Worm (Caenorhabditis elegans) whole organism, late embryonic: ENCODE measurements around the gene tim-1.

Experiments
- F13H6.1 ChIP-seq: sonication (generic microtip); optimal IDR thresholded peaks from 2 replicates; lab custom pipeline; 2016; ENCODE audit warnings: missing genetic modification characterization, missing compliant biosample characterization
- Y22D7AL.16 ChIP-seq: sonication (generic microtip); optimal IDR thresholded peaks from 2 replicates; lab custom pipeline; 2016; ENCODE audit warnings: missing genetic modification characterization, missing compliant biosample characterization
- ama-1 ChIP-seq: fragments of 150-350 bp; optimal IDR thresholded peaks from 2 replicates; lab custom pipeline; 2014
- dmd-4 ChIP-seq: sonication (generic microtip); optimal IDR thresholded peaks from 2 replicates; lab custom pipeline; 2016; ENCODE audit warnings: borderline replicate concordance, missing genetic modification characterization, missing compliant biosample characterization
- ets-4 ChIP-seq: sonication (generic microtip); optimal IDR thresholded peaks from 2 replicates; lab custom pipeline; 2016; ENCODE audit warnings: missing genetic modification characterization, missing compliant biosample characterization
- fkh-6 ChIP-seq: sonication (generic microtip); optimal IDR thresholded peaks from 2 replicates; lab custom pipeline; 2016; ENCODE audit warnings: missing genetic modification characterization, missing compliant biosample characterization
- nhr-11 ChIP-seq: fragments of 150-350 bp; optimal IDR thresholded peaks from 2 replicates; lab custom pipeline; 2014; ENCODE audit warnings: missing biosample characterization, missing genetic modification characterization
- pat-9 ChIP-seq: fragments of 200-800 bp; sonication (Bioruptor generic); optimal IDR thresholded peaks from 2 replicates; lab custom pipeline; 2018; ENCODE audit warnings: mild to moderate bottlenecking, missing genetic modification characterization, moderate library complexity, missing compliant biosample characterization
- pha-4 ChIP-seq: fragments of 150-350 bp; optimal IDR thresholded peaks from 2 replicates; lab custom pipeline; 2018; ENCODE audit warnings: missing biosample characterization, missing genetic modification reagents, missing genetic modification characterization
- sox-2 ChIP-seq: fragments of 200-800 bp; sonication (Bioruptor generic); IDR thresholded peaks from 2 replicates; pipeline ENCODE4 v1.3.6; 2022; ENCODE audit warnings: missing genetic modification reagents, missing genetic modification characterization, missing compliant biosample characterization
- syd-9 ChIP-seq: sonication (generic microtip); optimal IDR thresholded peaks from 2 replicates; lab custom pipeline; 2016; ENCODE audit warnings: mild to moderate bottlenecking, missing genetic modification characterization, moderate library complexity, missing compliant biosample characterization

ce11 chrIII:12226089-12226682, 23.8 kb downstream of the tim-1 start, which contains the start of the genes Y75B8A.18 and Y75B8A.19:
- TF ChIP-seq pat-9, result no peak
- TF ChIP-seq ama-1 (lab: Kevin White, UChicago), result no peak
- no peak for TF ChIP-seq sox-2 (GFP tag; lab: Robert Waterston, UW)
- TF ChIP-seq pha-4 (tag; lab: Kevin White, UChicago), result no peak
- no peak for TF ChIP-seq syd-9 (tag; lab: Kevin White, UChicago)
- TF ChIP-seq nhr-11 (tag; lab: Kevin White, UChicago), result no peak
- TF ChIP-seq ets-4 (tag; lab: Kevin White, UChicago), result no peak
- TF ChIP-seq dmd-4 (tag; lab: Kevin White, UChicago), result no peak
- TF ChIP-seq Y22D7AL.16 (tag; lab: Kevin White, UChicago), result no peak
- no peak for TF ChIP-seq F13H6.1 (tag; lab: Kevin White, UChicago)
- TF ChIP-seq fkh-6 (tag; lab: Kevin White, UChicago), result no peak
